Fruit fly (Drosophila melanogaster) whole organism, embryonic: ENCODE data around the gene CG8117.

Experiments
- CG12155 ChIP-seq: fragments of 200-800 bp; sonication (Bioruptor generic); optimal IDR thresholded peaks from 3 replicates; lab custom pipeline; 2016; ENCODE audit warnings: missing biosample characterization, missing genetic modification characterization
- CG12299 ChIP-seq: fragments of 200-800 bp; sonication (Bioruptor generic); optimal IDR thresholded peaks from 2 replicates; lab custom pipeline; 2018; ENCODE audit warnings: missing biosample characterization, mild to moderate bottlenecking, missing genetic modification characterization
- CG12659 ChIP-seq: fragments of 200-800 bp; sonication (Bioruptor generic); optimal IDR thresholded peaks from 3 replicates; lab custom pipeline; 2017; ENCODE audit warnings: mild to moderate bottlenecking, missing biosample characterization, missing genetic modification reagents, missing genetic modification characterization
- CG4707 ChIP-seq: fragments of 200-800 bp; sonication (Bioruptor generic); optimal IDR thresholded peaks from 2 replicates; lab custom pipeline; 2018; ENCODE audit warnings: missing biosample characterization, mild to moderate bottlenecking, missing genetic modification characterization, moderate library complexity
- Lhr ChIP-seq: fragments of 200-800 bp; sonication (Bioruptor generic); optimal IDR thresholded peaks from 3 replicates; lab custom pipeline; 2017; ENCODE audit warnings: mild to moderate bottlenecking, missing biosample characterization, missing genetic modification reagents, missing genetic modification characterization
- chinmo ChIP-seq: fragments of 200-800 bp; sonication (Bioruptor generic); IDR thresholded peaks from 4 replicates; pipeline ENCODE4 v1.3.6; 2022; ENCODE audit warnings: missing biosample characterization, missing genetic modification characterization; ENCODE audit not compliant: partially characterized antibody
- fd96Cb ChIP-seq: fragments of 200-800 bp; sonication (Bioruptor generic); optimal IDR thresholded peaks from 2 replicates; lab custom pipeline; 2018; ENCODE audit warnings: missing biosample characterization, mild to moderate bottlenecking, missing genetic modification characterization, moderate library complexity
- psq ChIP-seq: fragments of 200-800 bp; sonication (Bioruptor generic); optimal IDR thresholded peaks from 2 replicates; lab custom pipeline; 2017; ENCODE audit warnings: missing biosample characterization, missing genetic modification characterization
- stc ChIP-seq: fragments of 200-800 bp; sonication (Bioruptor generic); IDR thresholded peaks from 2 replicates; pipeline ENCODE4 v1.3.6; 2022; ENCODE audit warnings: missing biosample characterization, missing genetic modification characterization
- tin ChIP-seq: fragments of 200-800 bp; sonication (Bioruptor generic); optimal IDR thresholded peaks from 3 replicates; lab custom pipeline; 2016; ENCODE audit warnings: missing biosample characterization, missing genetic modification characterization

DNA sequence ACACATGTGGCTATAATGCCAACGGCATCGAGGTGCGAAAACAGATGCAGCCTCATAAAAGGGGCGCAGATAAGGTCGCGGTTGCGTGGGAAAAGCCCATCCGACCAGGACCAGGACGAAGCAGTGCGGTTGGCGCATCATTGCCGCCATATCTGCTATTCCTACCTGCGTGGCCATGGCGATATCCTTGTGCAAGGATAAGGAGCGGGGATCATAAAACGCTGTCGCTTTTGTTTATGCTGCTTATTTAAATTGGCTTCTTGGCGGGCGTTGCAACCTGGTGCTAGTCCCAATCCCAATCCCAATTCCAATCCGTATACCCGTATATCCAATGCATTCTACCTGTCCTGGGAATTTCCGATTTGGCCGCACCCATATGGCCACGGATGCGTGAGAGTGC, 2.8 kb downstream of the CG8117 start:
- TF ChIP-seq fd96Cb (tag; lab: Kevin White, UChicago) (no peak), CG12155 (GFP tag; lab: Kevin White, UChicago) (no peak), CG4707 (GFP tag; lab: Kevin White, UChicago) (no peak), Lhr (GFP tag; lab: Kevin White, UChicago) (no peak), chinmo (GFP tag; lab: Robert Waterston, UW) (no peak), CG12299 (tag; lab: Kevin White, UChicago) (no peak), CG12659 (GFP tag; lab: Kevin White, UChicago) (no peak), tin (GFP tag; lab: Kevin White, UChicago) (no peak), psq (GFP tag; lab: Kevin White, UChicago) (no peak), stc (no peak)
